Worm (Caenorhabditis elegans) whole organism, L4 larva: ENCODE data around the gene tebp-1.

Source experiments
- D1046.2 ChIP-seq: fragments of 200-800 bp; sonication (Bioruptor generic); IDR thresholded peaks from 2 replicates; pipeline ENCODE4 v1.3.6; 2022; ENCODE audit warnings: missing genetic modification characterization, missing compliant biosample characterization
- F10B5.3 ChIP-seq: sonication (generic microtip); optimal IDR thresholded peaks from 2 replicates; lab custom pipeline; 2016; ENCODE audit warnings: mild to moderate bottlenecking, missing genetic modification characterization, missing compliant biosample characterization
- F26F4.8 ChIP-seq: fragments of 200-800 bp; sonication (Bioruptor generic); conservative IDR thresholded peaks from 2 replicates; pipeline ENCODE4 v1.3.6; 2022; ENCODE audit warnings: missing genetic modification characterization, missing compliant biosample characterization
- T26A8.4 ChIP-seq: fragments of 200-800 bp; sonication (Bioruptor generic); IDR thresholded peaks from 2 replicates; pipeline ENCODE4 v1.3.6; 2022; ENCODE audit warnings: missing genetic modification characterization, missing compliant biosample characterization
- Y105C5A.15 ChIP-seq: fragments of 200-800 bp; sonication (Bioruptor generic); IDR thresholded peaks from 2 replicates; pipeline ENCODE4 v1.3.6; 2022; ENCODE audit warnings: missing genetic modification characterization, missing compliant biosample characterization
- Y75B8A.6 ChIP-seq: fragments of 200-800 bp; sonication (Bioruptor generic); IDR thresholded peaks from 2 replicates; pipeline ENCODE4 v1.3.6; 2022; ENCODE audit warnings: missing genetic modification reagents, missing genetic modification characterization, missing compliant biosample characterization
- ZK546.5 ChIP-seq, 2 experiments: sonication (generic microtip); optimal IDR thresholded peaks; 2 replicates each; lab custom pipeline; 2017; ENCODE audit warnings: missing biosample characterization in 2 of 2, missing genetic modification characterization in 2 of 2
- aha-1 ChIP-seq: fragments of 150-350 bp; peaks from one replicate; lab custom pipeline; 2014; ENCODE audit warnings: missing biosample characterization, missing genetic modification characterization
- ceh-20 ChIP-seq: fragments of 200-800 bp; sonication (Bioruptor generic); IDR thresholded peaks from 2 replicates; pipeline ENCODE4 v1.3.6; 2022; ENCODE audit warnings: missing genetic modification reagents, missing genetic modification characterization, missing compliant biosample characterization
- daf-16 ChIP-seq, 3 experiments: sonication (generic microtip); optimal IDR thresholded peaks; 2 replicates each; lab custom pipeline; 2016 to 2017; ENCODE audit warnings: missing genetic modification characterization in 3 of 3, missing genetic modification reagents in 3 of 3, mild to moderate bottlenecking in 2 of 3, missing compliant biosample characterization in 2 of 3, missing biosample characterization in 1 of 3, moderate library complexity in 1 of 3
- daf-19 ChIP-seq: fragments of 200-800 bp; sonication (Bioruptor generic); conservative IDR thresholded peaks from 2 replicates; pipeline ENCODE4 v1.3.6; 2022; ENCODE audit warnings: missing genetic modification characterization, missing compliant biosample characterization
- daf-8 ChIP-seq: fragments of 200-800 bp; sonication (Bioruptor generic); IDR thresholded peaks from 2 replicates; pipeline ENCODE4 v1.3.6; 2022; ENCODE audit warnings: missing genetic modification characterization, missing compliant biosample characterization
- dpl-1 ChIP-seq: fragments of 150-350 bp; optimal IDR thresholded peaks from 2 replicates; lab custom pipeline; 2014; ENCODE audit warnings: missing biosample characterization, missing genetic modification reagents, missing genetic modification characterization
- duxl-1 ChIP-seq: sonication (generic microtip); optimal IDR thresholded peaks from 2 replicates; lab custom pipeline; 2016; ENCODE audit warnings: mild to moderate bottlenecking, missing genetic modification characterization, moderate library complexity, missing compliant biosample characterization; ENCODE audit not compliant: poor library complexity
- dve-1 ChIP-seq: sonication (generic microtip); optimal IDR thresholded peaks from 2 replicates; lab custom pipeline; 2017; ENCODE audit warnings: antibody characterized with exemption, mild to moderate bottlenecking, missing genetic modification characterization, missing compliant biosample characterization; ENCODE audit not compliant: insufficient read depth
- egl-27 ChIP-seq: sonication (generic microtip); optimal IDR thresholded peaks from 3 replicates; lab custom pipeline; 2017; ENCODE audit warnings: missing biosample characterization, missing genetic modification reagents, missing genetic modification characterization
- egl-43 ChIP-seq: fragments of 200-800 bp; sonication (Bioruptor generic); IDR thresholded peaks from 2 replicates; pipeline ENCODE4 v1.3.6; 2022; ENCODE audit warnings: missing genetic modification reagents, missing genetic modification characterization, missing compliant biosample characterization
- fkh-10 ChIP-seq: fragments of 150-350 bp; optimal IDR thresholded peaks from 2 replicates; lab custom pipeline; 2014; ENCODE audit warnings: missing biosample characterization, missing genetic modification reagents, missing genetic modification characterization
- gei-8 ChIP-seq: fragments of 200-800 bp; sonication (Bioruptor generic); optimal IDR thresholded peaks from 2 replicates; lab custom pipeline; 2018; ENCODE audit warnings: mild to moderate bottlenecking, missing genetic modification characterization, missing compliant biosample characterization
- hif-1 ChIP-seq, 2 experiments: sonication (generic microtip); optimal IDR thresholded peaks; 2 replicates each; lab custom pipeline; 2016 to 2017; ENCODE audit warnings: missing compliant biosample characterization in 2 of 2, missing genetic modification characterization in 2 of 2, missing genetic modification reagents in 2 of 2, missing genotype in 2 of 2, mild to moderate bottlenecking in 1 of 2
- hlh-11 ChIP-seq: fragments of 200-800 bp; sonication (Bioruptor generic); optimal IDR thresholded peaks from 2 replicates; lab custom pipeline; 2018; ENCODE audit warnings: mild to moderate bottlenecking, missing genetic modification characterization, missing compliant biosample characterization
- jun-1 ChIP-seq: fragments of 150-350 bp; optimal IDR thresholded peaks from 2 replicates; lab custom pipeline; 2014; ENCODE audit warnings: missing biosample characterization, missing genetic modification reagents, missing genetic modification characterization
- lin-13 ChIP-seq: fragments of 150-350 bp; optimal IDR thresholded peaks from 2 replicates; lab custom pipeline; 2014; ENCODE audit warnings: missing biosample characterization, missing genetic modification reagents, missing genetic modification characterization
- lin-15B ChIP-seq: fragments of 150-350 bp; sonication (generic microtip); optimal IDR thresholded peaks from 3 replicates; lab custom pipeline; 2014; ENCODE audit warnings: missing biosample characterization, missing genetic modification characterization
- lir-3 ChIP-seq: sonication (generic microtip); optimal IDR thresholded peaks from 2 replicates; lab custom pipeline; 2016; ENCODE audit warnings: mild to moderate bottlenecking, missing genetic modification characterization, missing compliant biosample characterization
- lsy-2 ChIP-seq, 2 experiments: fragments of 150-350 bp in 1 of 2; sonication (generic microtip) in 1 of 2; optimal IDR thresholded peaks; 2 replicates each; lab custom pipeline; 2014 to 2017; ENCODE audit warnings: missing biosample characterization in 2 of 2, missing genetic modification characterization in 2 of 2
- madf-5 ChIP-seq, 2 experiments: fragments of 200-800 bp; sonication (Bioruptor generic); IDR thresholded peaks; 2 replicates each; pipeline ENCODE4 v1.3.6; 2022; ENCODE audit warnings: missing compliant biosample characterization in 2 of 2, missing genetic modification characterization in 2 of 2
- mdl-1 ChIP-seq, 2 experiments: fragments of 150-350 bp in 1 of 2; sonication (generic microtip) in 1 of 2; optimal IDR thresholded peaks; 2 replicates each; lab custom pipeline; 2014 to 2017; ENCODE audit warnings: missing biosample characterization in 2 of 2, missing genetic modification characterization in 2 of 2
- nhr-102 ChIP-seq: sonication (generic microtip); optimal IDR thresholded peaks from 2 replicates; lab custom pipeline; 2016; ENCODE audit warnings: mild to moderate bottlenecking, missing genetic modification characterization, moderate library complexity, missing compliant biosample characterization
- nhr-237 ChIP-seq: sonication (generic microtip); optimal IDR thresholded peaks from 2 replicates; lab custom pipeline; 2017; ENCODE audit warnings: missing biosample characterization, missing genetic modification characterization
- nhr-28 ChIP-seq: fragments of 150-350 bp; optimal IDR thresholded peaks from 2 replicates; lab custom pipeline; 2014; ENCODE audit warnings: missing biosample characterization, missing genetic modification characterization
- nhr-48 ChIP-seq: sonication (generic microtip); optimal IDR thresholded peaks from 2 replicates; lab custom pipeline; 2016; ENCODE audit warnings: mild to moderate bottlenecking, missing genetic modification characterization, missing compliant biosample characterization
- nhr-6 ChIP-seq: fragments of 150-350 bp; optimal IDR thresholded peaks from 2 replicates; lab custom pipeline; 2014; ENCODE audit warnings: missing biosample characterization, missing genetic modification characterization
- nhr-77 ChIP-seq: fragments of 150-350 bp; optimal IDR thresholded peaks from 2 replicates; lab custom pipeline; 2014; ENCODE audit warnings: missing biosample characterization, missing genetic modification characterization
- pha-4 ChIP-seq, 2 experiments: fragments of 150-350 bp in 1 of 2; fragments of 200-800 bp in 1 of 2; sonication (Bioruptor generic) in 1 of 2; IDR thresholded peaks in 1 of 2; optimal IDR thresholded peaks in 1 of 2; 2 replicates each; pipeline versions ENCODE4 v1.3.6 to Lab custom; 2014 to 2022; ENCODE audit warnings: missing genetic modification characterization in 2 of 2, missing genetic modification reagents in 2 of 2, missing biosample characterization in 1 of 2, missing compliant biosample characterization in 1 of 2
- php-3 ChIP-seq: fragments of 200-800 bp; sonication (Bioruptor generic); IDR thresholded peaks from 2 replicates; pipeline ENCODE4 v1.3.6; 2022; ENCODE audit warnings: missing genetic modification reagents, missing genetic modification characterization, missing compliant biosample characterization
- set-16 ChIP-seq: fragments of 200-800 bp; sonication (Bioruptor generic); IDR thresholded peaks from 2 replicates; pipeline ENCODE4 v1.3.6; 2022; ENCODE audit warnings: missing genetic modification reagents, missing genetic modification characterization, missing compliant biosample characterization
- snpc-1.2 ChIP-seq: fragments of 200-800 bp; sonication (Bioruptor generic); IDR thresholded peaks from 2 replicates; pipeline ENCODE4 v1.3.6; 2022; ENCODE audit warnings: missing genetic modification reagents, missing genetic modification characterization, missing compliant biosample characterization
- unc-62 ChIP-seq, 3 experiments: fragments of 150-350 bp in 1 of 3; sonication (generic microtip); optimal IDR thresholded peaks in 2 of 3; peaks in 1 of 3; 1 replicate in 1 of 3; 2 replicates in 2 of 3; lab custom pipeline; 2014 to 2017; ENCODE audit warnings: missing biosample characterization in 3 of 3, missing genetic modification characterization in 3 of 3, missing genetic modification reagents in 3 of 3, missing genotype in 1 of 3
- zag-1 ChIP-seq: fragments of 150-350 bp; optimal IDR thresholded peaks from 2 replicates; lab custom pipeline; 2014; ENCODE audit warnings: missing biosample characterization, missing genetic modification characterization
- zfp-3 ChIP-seq: fragments of 200-800 bp; sonication (Bioruptor generic); conservative IDR thresholded peaks from 2 replicates; pipeline ENCODE4 v1.3.6; 2022; ENCODE audit warnings: missing genetic modification reagents, missing genetic modification characterization, missing compliant biosample characterization

tebp-1 gene

ce11 chrII:14404741-14405488, 43.1 kb downstream of the tebp-1 start (continued):
- TF ChIP-seq lin-15B (tag; lab: Kevin White, UChicago) (no peak), zag-1 (tag; lab: Kevin White, UChicago) (no peak), dpl-1 (peak; percentile 64), zfp-3 (no peak), gei-8 (GFP tag; lab: Kevin White, UChicago) (no peak), Y75B8A.6 (GFP tag; lab: Robert Waterston, UW) (no peak)

ce11 chrII:14405489-14406059, 43.8 kb downstream of the tebp-1 start:
- peak; percentile 6 for TF ChIP-seq lin-13 (GFP tag; lab: Kevin White, UChicago)
- no peak for TF ChIP-seq nhr-77
- no peak for TF ChIP-seq daf-16 (GFP tag; optimal IDR thresholded peaks at IDR 0.05; lab: Kevin White, UChicago)
- peak; percentile 12 for TF ChIP-seq daf-16 (tag; optimal IDR thresholded peaks at IDR 0.05; lab: Kevin White, UChicago)
- peak; percentile 10 for TF ChIP-seq F10B5.3
- 0 out of 2 replicates have a peak, but pooled peaks have one; percentile 1 for TF ChIP-seq ceh-20 (GFP tag; lab: Robert Waterston, UW)
- peak; percentile 38 for TF ChIP-seq aha-1

DNA sequence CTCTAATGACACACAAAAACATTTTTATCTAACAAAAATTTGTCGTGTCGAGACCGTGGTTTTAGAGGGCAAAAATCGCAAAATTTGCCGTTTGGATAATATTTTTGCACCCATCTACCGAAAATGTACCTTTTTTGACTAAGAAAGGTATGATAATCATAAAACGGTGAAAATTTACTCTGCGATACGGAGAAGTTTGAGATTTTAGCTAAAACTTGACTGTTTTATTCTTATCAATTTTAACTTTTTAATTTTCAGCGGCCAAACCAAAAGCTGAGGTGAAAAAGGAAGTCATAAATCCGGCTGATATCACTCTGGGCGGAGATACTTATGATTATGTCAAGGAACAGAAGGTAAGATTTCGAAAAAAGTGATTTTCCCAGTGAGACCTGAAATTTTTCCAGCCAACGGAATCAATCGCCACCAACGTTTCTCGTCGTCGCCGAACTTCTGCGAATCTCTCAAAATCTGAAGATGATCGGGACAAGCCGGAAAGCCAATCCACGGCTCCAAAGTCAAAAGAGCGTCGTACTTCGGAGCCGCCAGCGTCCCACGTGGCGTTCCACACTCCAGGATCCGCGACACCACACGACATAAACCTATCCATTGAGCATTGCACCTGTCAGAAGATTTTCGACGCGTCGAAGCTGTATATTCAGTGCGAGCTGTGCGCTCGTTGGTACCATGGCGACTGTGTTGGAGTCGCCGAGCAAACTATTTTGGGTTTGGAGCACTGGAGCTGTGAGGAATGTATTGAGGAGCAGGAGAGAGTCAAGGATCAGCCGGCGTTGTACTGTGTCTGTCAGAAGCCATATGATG, 44.5 kb downstream of the tebp-1 start:
- TF ChIP-seq F26F4.8 (GFP tag; lab: Robert Waterston, UW) (no peak), nhr-6 (tag; lab: Kevin White, UChicago) (no peak), unc-62 (GFP tag; optimal IDR thresholded peaks at IDR 0.05 in 1 of 2; lab: Kevin White, UChicago) (peak in 1 of 2 experiments; percentile 61), unc-62 (tag; optimal IDR thresholded peaks at IDR 0.05; lab: Kevin White, UChicago) (no peak), nhr-28 (tag; lab: Kevin White, UChicago) (peak; percentile 0), set-16 (GFP tag; lab: Robert Waterston, UW) (peak; percentile 67; the same call in 1 of the 2 replicates), nhr-237 (tag; lab: Kevin White, UChicago) (no peak), ZK546.5 (tag; optimal IDR thresholded peaks at IDR 0.05; lab: Kevin White, UChicago) (no peak), pha-4 (GFP tag; IDR thresholded peaks at IDR 0.05; lab: Robert Waterston, UW) (no peak; the same call in 1 of the 2 replicates), pha-4 (tag; optimal IDR thresholded peaks at IDR 0.05; lab: Kevin White, UChicago) (peak; percentile 83), hlh-11 (tag; lab: Kevin White, UChicago) (no peak), fkh-10 (GFP tag; lab: Kevin White, UChicago) (no peak), php-3 (no peak), snpc-1.2 (GFP tag; lab: Robert Waterston, UW) (no peak), nhr-102 (tag; lab: Kevin White, UChicago) (no peak), madf-5 (GFP tag; IDR thresholded peaks at IDR 0.05; lab: Robert Waterston, UW) (no peak), lir-3 (tag; lab: Kevin White, UChicago) (no peak), jun-1 (tag; lab: Kevin White, UChicago) (no peak), dve-1 (no peak), nhr-48 (tag; lab: Kevin White, UChicago) (no peak), Y105C5A.15 (GFP tag; lab: Robert Waterston, UW) (no peak), T26A8.4 (GFP tag; lab: Robert Waterston, UW) (peak; percentile 66), lsy-2 (tag; optimal IDR thresholded peaks at IDR 0.05; lab: Kevin White, UChicago) (peak in 1 of 2 experiments; percentile 11), egl-43 (no peak), mdl-1 (tag; optimal IDR thresholded peaks at IDR 0.05; lab: Kevin White, UChicago) (no peak), D1046.2 (GFP tag; lab: Robert Waterston, UW) (no peak), egl-27 (no peak), aha-1 (peak; percentile 88), daf-19 (GFP tag; lab: Robert Waterston, UW) (0 out of 2 replicates have a peak, but pooled peaks have one; percentile 11), hif-1 (tag; optimal IDR thresholded peaks at IDR 0.05; lab: Kevin White, UChicago) (no peak), duxl-1 (peak; percentile 7), daf-8 (no peak), Y75B8A.6 (GFP tag; lab: Robert Waterston, UW) (no peak)
- TF ChIP-seq, all 104 proteins: peak for 9
